Worm (Caenorhabditis elegans) whole organism, mixed stage, embryonic: ENCODE results near the gene srt-74.

Experiments used
- lsy-2 ChIP-seq: fragments of 150-350 bp; optimal IDR thresholded peaks from 2 replicates; lab custom pipeline; 2014; ENCODE audit warnings: missing biosample characterization, missing genetic modification characterization
- nhr-28 ChIP-seq: fragments of 150-350 bp; optimal IDR thresholded peaks from 2 replicates; lab custom pipeline; 2014; ENCODE audit warnings: missing biosample characterization, missing genetic modification characterization
- unc-120 ChIP-seq: sonication (generic microtip); optimal IDR thresholded peaks from 2 replicates; lab custom pipeline; 2017; ENCODE audit warnings: missing genetic modification characterization, missing compliant biosample characterization; ENCODE audit not compliant: poor library complexity, severe bottlenecking

- TF ChIP-seq nhr-28 (tag; lab: Kevin White, UChicago) (no peak), unc-120 (tag; lab: Kevin White, UChicago) (no peak), lsy-2 (tag; lab: Kevin White, UChicago) (no peak)
Observed at ce11 chrV:14279777-14280176, 2.3 kb downstream of the srt-74 start, which contains the start of gene srt-33.
